Worm (Caenorhabditis elegans) whole organism, late embryonic: Measurements from ENCODE around the gene ech-9.

ENCODE experiments used
- C08G9.2 ChIP-seq: sonication (generic microtip); optimal IDR thresholded peaks from 2 replicates; lab custom pipeline; 2016; ENCODE audit warnings: mild to moderate bottlenecking, missing genetic modification characterization, moderate library complexity, missing compliant biosample characterization
- C38D4.7 ChIP-seq: fragments of 200-800 bp; sonication (Bioruptor generic); optimal IDR thresholded peaks from 2 replicates; lab custom pipeline; 2018; ENCODE audit warnings: mild to moderate bottlenecking, missing genetic modification characterization, moderate library complexity, missing compliant biosample characterization
- F13H6.1 ChIP-seq: sonication (generic microtip); optimal IDR thresholded peaks from 2 replicates; lab custom pipeline; 2016; ENCODE audit warnings: missing genetic modification characterization, missing compliant biosample characterization
- K02D7.2 ChIP-seq: sonication (generic microtip); optimal IDR thresholded peaks from 2 replicates; lab custom pipeline; 2017; ENCODE audit warnings: mild to moderate bottlenecking, missing genetic modification characterization, missing compliant biosample characterization
- K09A11.1 ChIP-seq: sonication (generic microtip); optimal IDR thresholded peaks from 2 replicates; lab custom pipeline; 2017; ENCODE audit warnings: antibody characterized with exemption, mild to moderate bottlenecking, missing genetic modification characterization, missing compliant biosample characterization; ENCODE audit not compliant: insufficient read depth
- T23F11.4 ChIP-seq: fragments of 200-800 bp; sonication (Bioruptor generic); optimal IDR thresholded peaks from 2 replicates; lab custom pipeline; 2018; ENCODE audit warnings: mild to moderate bottlenecking, missing genetic modification characterization, missing compliant biosample characterization
- Y22D7AL.16 ChIP-seq: sonication (generic microtip); optimal IDR thresholded peaks from 2 replicates; lab custom pipeline; 2016; ENCODE audit warnings: missing genetic modification characterization, missing compliant biosample characterization
- ahr-1 ChIP-seq: sonication (generic microtip); optimal IDR thresholded peaks from 2 replicates; lab custom pipeline; 2016; ENCODE audit warnings: missing genetic modification characterization, missing compliant biosample characterization
- ama-1 ChIP-seq: fragments of 150-350 bp; optimal IDR thresholded peaks from 2 replicates; lab custom pipeline; 2014
- ceh-18 ChIP-seq: sonication (generic microtip); optimal IDR thresholded peaks from 2 replicates; lab custom pipeline; 2016; ENCODE audit warnings: missing genetic modification characterization, missing compliant biosample characterization
- ceh-19 ChIP-seq: fragments of 200-800 bp; sonication (Bioruptor generic); optimal IDR thresholded peaks from 2 replicates; lab custom pipeline; 2018; ENCODE audit warnings: mild to moderate bottlenecking, missing genetic modification characterization, missing compliant biosample characterization
- ceh-2 ChIP-seq: sonication (generic microtip); optimal IDR thresholded peaks from 2 replicates; lab custom pipeline; 2016; ENCODE audit warnings: missing genotype, missing genetic modification characterization, missing compliant biosample characterization
- ceh-22 ChIP-seq: sonication (generic microtip); optimal IDR thresholded peaks from 2 replicates; lab custom pipeline; 2017; ENCODE audit warnings: missing biosample characterization, missing genetic modification characterization
- ceh-30 ChIP-seq: fragments of 150-350 bp; optimal IDR thresholded peaks from 2 replicates; lab custom pipeline; 2014; ENCODE audit warnings: missing biosample characterization, missing genetic modification characterization
- ceh-31 ChIP-seq: sonication (generic microtip); optimal IDR thresholded peaks from 2 replicates; lab custom pipeline; 2016; ENCODE audit warnings: missing genetic modification characterization, missing compliant biosample characterization
- ceh-34 ChIP-seq: sonication (generic microtip); optimal IDR thresholded peaks from 2 replicates; lab custom pipeline; 2016; ENCODE audit warnings: mild to moderate bottlenecking, missing genetic modification characterization, missing compliant biosample characterization
- ceh-45 ChIP-seq: fragments of 200-800 bp; sonication (Bioruptor generic); IDR thresholded peaks from 2 replicates; pipeline ENCODE4 v1.3.6; 2022; ENCODE audit warnings: missing genetic modification reagents, missing genetic modification characterization, missing compliant biosample characterization
- ceh-48 ChIP-seq: sonication (generic microtip); optimal IDR thresholded peaks from 2 replicates; lab custom pipeline; 2016; ENCODE audit warnings: missing genetic modification characterization, inconsistent platforms, missing compliant biosample characterization
- ceh-6 ChIP-seq: fragments of 200-800 bp; sonication (Bioruptor generic); optimal IDR thresholded peaks from 2 replicates; lab custom pipeline; 2018; ENCODE audit warnings: mild to moderate bottlenecking, missing genetic modification characterization, missing compliant biosample characterization
- ceh-9 ChIP-seq: sonication (generic microtip); optimal IDR thresholded peaks from 2 replicates; lab custom pipeline; 2016; ENCODE audit warnings: mild to moderate bottlenecking, missing genetic modification characterization, inconsistent platforms, missing compliant biosample characterization
- che-1 ChIP-seq: sonication (generic microtip); optimal IDR thresholded peaks from 2 replicates; lab custom pipeline; 2016; ENCODE audit warnings: mild to moderate bottlenecking, missing genetic modification characterization, missing compliant biosample characterization
- elt-2 ChIP-seq: sonication (generic microtip); optimal IDR thresholded peaks from 2 replicates; lab custom pipeline; 2016; ENCODE audit warnings: missing genetic modification reagents, missing genetic modification characterization, missing compliant biosample characterization
- ets-4 ChIP-seq: sonication (generic microtip); optimal IDR thresholded peaks from 2 replicates; lab custom pipeline; 2016; ENCODE audit warnings: missing genetic modification characterization, missing compliant biosample characterization
- eyg-1 ChIP-seq: sonication (generic microtip); optimal IDR thresholded peaks from 2 replicates; lab custom pipeline; 2016; ENCODE audit warnings: missing genotype, missing genetic modification characterization, missing compliant biosample characterization
- fkh-10 ChIP-seq: fragments of 150-350 bp; optimal IDR thresholded peaks from 2 replicates; lab custom pipeline; 2014; ENCODE audit warnings: missing biosample characterization, missing genetic modification reagents, missing genetic modification characterization
- fkh-6 ChIP-seq: sonication (generic microtip); optimal IDR thresholded peaks from 2 replicates; lab custom pipeline; 2016; ENCODE audit warnings: missing genetic modification characterization, missing compliant biosample characterization
- gmeb-2 ChIP-seq: sonication (generic microtip); optimal IDR thresholded peaks from 2 replicates; lab custom pipeline; 2016; ENCODE audit warnings: missing genetic modification characterization, inconsistent platforms, missing compliant biosample characterization
- hlh-13 ChIP-seq: fragments of 200-800 bp; sonication (Bioruptor generic); optimal IDR thresholded peaks from 2 replicates; lab custom pipeline; 2018; ENCODE audit warnings: mild to moderate bottlenecking, missing genetic modification characterization, missing compliant biosample characterization
- hlh-15 ChIP-seq: sonication (generic microtip); optimal IDR thresholded peaks from 2 replicates; lab custom pipeline; 2016; ENCODE audit warnings: missing genetic modification characterization, missing compliant biosample characterization
- hlh-30 ChIP-seq: sonication (generic microtip); optimal IDR thresholded peaks from 2 replicates; lab custom pipeline; 2017; ENCODE audit warnings: antibody characterized with exemption, missing genetic modification characterization, missing compliant biosample characterization; ENCODE audit not compliant: insufficient read depth
- hlh-8 ChIP-seq: sonication (generic microtip); optimal IDR thresholded peaks from 2 replicates; lab custom pipeline; 2016; ENCODE audit warnings: missing genotype, missing genetic modification characterization, missing compliant biosample characterization
- madf-2 ChIP-seq: sonication (generic microtip); optimal IDR thresholded peaks from 2 replicates; lab custom pipeline; 2017; ENCODE audit warnings: missing genetic modification characterization, missing compliant biosample characterization
- mec-3 ChIP-seq: sonication (generic microtip); optimal IDR thresholded peaks from 2 replicates; lab custom pipeline; 2016; ENCODE audit warnings: borderline replicate concordance, missing genetic modification characterization, missing compliant biosample characterization
- nfya-1 ChIP-seq: sonication (generic microtip); optimal IDR thresholded peaks from 2 replicates; lab custom pipeline; 2017; ENCODE audit warnings: missing genetic modification characterization, mild to moderate bottlenecking, missing compliant biosample characterization, antibody characterized with exemption, moderate library complexity
- npax-4 ChIP-seq: sonication (generic microtip); optimal IDR thresholded peaks from 2 replicates; lab custom pipeline; 2016; ENCODE audit warnings: missing genetic modification characterization, missing compliant biosample characterization
- odd-2 ChIP-seq: sonication (generic microtip); optimal IDR thresholded peaks from 2 replicates; lab custom pipeline; 2017; ENCODE audit warnings: antibody characterized with exemption, mild to moderate bottlenecking, missing genetic modification characterization, missing compliant biosample characterization
- pag-3 ChIP-seq: sonication (generic microtip); optimal IDR thresholded peaks from 2 replicates; lab custom pipeline; 2016; ENCODE audit warnings: missing compliant biosample characterization, missing genetic modification characterization, borderline replicate concordance
- pat-9 ChIP-seq: fragments of 200-800 bp; sonication (Bioruptor generic); optimal IDR thresholded peaks from 2 replicates; lab custom pipeline; 2018; ENCODE audit warnings: mild to moderate bottlenecking, missing genetic modification characterization, moderate library complexity, missing compliant biosample characterization
- pax-1 ChIP-seq: fragments of 150-350 bp; optimal IDR thresholded peaks from 2 replicates; lab custom pipeline; 2014; ENCODE audit warnings: missing biosample characterization, missing genetic modification characterization
- pha-2 ChIP-seq: sonication (generic microtip); optimal IDR thresholded peaks from 2 replicates; lab custom pipeline; 2017; ENCODE audit warnings: mild to moderate bottlenecking, missing genetic modification characterization, missing compliant biosample characterization
- pha-4 ChIP-seq: fragments of 150-350 bp; optimal IDR thresholded peaks from 2 replicates; lab custom pipeline; 2018; ENCODE audit warnings: missing biosample characterization, missing genetic modification reagents, missing genetic modification characterization
- pqm-1 ChIP-seq: sonication (generic microtip); optimal IDR thresholded peaks from 2 replicates; lab custom pipeline; 2016; ENCODE audit warnings: missing genetic modification characterization, missing compliant biosample characterization
- pros-1 ChIP-seq: fragments of 150-350 bp; optimal IDR thresholded peaks from 2 replicates; lab custom pipeline; 2014; ENCODE audit warnings: missing biosample characterization, missing genetic modification reagents, missing genetic modification characterization
- rnt-1 ChIP-seq: sonication (generic microtip); optimal IDR thresholded peaks from 2 replicates; lab custom pipeline; 2016; ENCODE audit warnings: missing genetic modification characterization, missing compliant biosample characterization
- sdc-2 ChIP-seq: sonication (generic microtip); optimal IDR thresholded peaks from 2 replicates; lab custom pipeline; 2016; ENCODE audit warnings: missing genotype, missing genetic modification characterization, missing compliant biosample characterization
- sox-2 ChIP-seq: fragments of 200-800 bp; sonication (Bioruptor generic); IDR thresholded peaks from 2 replicates; pipeline ENCODE4 v1.3.6; 2022; ENCODE audit warnings: missing genetic modification reagents, missing genetic modification characterization, missing compliant biosample characterization
- tbx-7 ChIP-seq: sonication (generic microtip); optimal IDR thresholded peaks from 2 replicates; lab custom pipeline; 2016; ENCODE audit warnings: missing genotype, missing genetic modification characterization, missing compliant biosample characterization
- unc-3 ChIP-seq, 2 experiments: fragments of 200-800 bp in 1 of 2; sonication (Bioruptor generic) in 1 of 2; sonication (generic microtip) in 1 of 2; conservative IDR thresholded peaks in 1 of 2; optimal IDR thresholded peaks in 1 of 2; 2 replicates each; pipeline versions ENCODE4 v1.3.6 to Lab custom; 2016 to 2022; ENCODE audit warnings: missing compliant biosample characterization in 2 of 2, missing genetic modification characterization in 2 of 2, missing genetic modification reagents in 1 of 2
- unc-86 ChIP-seq: sonication (generic microtip); optimal IDR thresholded peaks from 2 replicates; lab custom pipeline; 2016; ENCODE audit warnings: missing genetic modification characterization, missing compliant biosample characterization
- zip-5 ChIP-seq: sonication (generic microtip); optimal IDR thresholded peaks from 2 replicates; lab custom pipeline; 2016; ENCODE audit warnings: missing genetic modification characterization, missing compliant biosample characterization

ech-9 gene

ce11 chrIV:10223723-10224122, 11.4 kb downstream of the ech-9 start, which contains the start of gene nas-12:
nas-12 (plus strand) TSS chrIV:10224023.
- TF ChIP-seq odd-2 (no peak), gmeb-2 (tag; lab: Kevin White, UChicago) (no peak), hlh-8 (tag; lab: Kevin White, UChicago) (no peak), unc-86 (tag; lab: Kevin White, UChicago) (no peak), pat-9 (tag; lab: Kevin White, UChicago) (no peak), ceh-19 (GFP tag; lab: Kevin White, UChicago) (no peak), ceh-22 (tag; lab: Kevin White, UChicago) (no peak), ets-4 (tag; lab: Kevin White, UChicago) (no peak), pag-3 (tag; lab: Kevin White, UChicago) (no peak)

ce11 chrIV:10222122-10222589, 13.0 kb downstream of the ech-9 start, which contains the start of gene C24F3.2:
C24F3.2 (plus strand) TSS chrIV:10222539.
- TF ChIP-seq sdc-2 (tag; lab: Kevin White, UChicago) (no peak), tbx-7 (tag; lab: Kevin White, UChicago) (no peak), ceh-2 (peak; percentile 26), K09A11.1 (no peak), F13H6.1 (tag; lab: Kevin White, UChicago) (no peak), C38D4.7 (GFP tag; lab: Kevin White, UChicago) (no peak), pros-1 (tag; lab: Kevin White, UChicago) (no peak), madf-2 (tag; lab: Kevin White, UChicago) (no peak), rnt-1 (tag; lab: Kevin White, UChicago) (peak; percentile 21), hlh-30 (tag; lab: Kevin White, UChicago) (no peak), npax-4 (tag; lab: Kevin White, UChicago) (no peak), odd-2 (no peak), ceh-31 (tag; lab: Kevin White, UChicago) (peak; percentile 64), hlh-13 (no peak), pax-1 (tag; lab: Kevin White, UChicago) (no peak), pqm-1 (tag; lab: Kevin White, UChicago) (no peak), nfya-1 (tag; lab: Kevin White, UChicago) (peak; percentile 17), ceh-30 (tag; lab: Kevin White, UChicago) (no peak), T23F11.4 (no peak), K02D7.2 (no peak), C08G9.2 (tag; lab: Kevin White, UChicago) (no peak), mec-3 (tag; lab: Kevin White, UChicago) (no peak), elt-2 (tag; lab: Kevin White, UChicago) (no peak), eyg-1 (tag; lab: Kevin White, UChicago) (no peak), pha-2 (tag; lab: Kevin White, UChicago) (no peak), ahr-1 (tag; lab: Kevin White, UChicago) (no peak), gmeb-2 (tag; lab: Kevin White, UChicago) (no peak), ets-4 (tag; lab: Kevin White, UChicago) (no peak), Y22D7AL.16 (no peak), pha-4 (tag; lab: Kevin White, UChicago) (no peak), zip-5 (peak; percentile 5), ama-1 (lab: Kevin White, UChicago) (no peak), ceh-6 (GFP tag; lab: Kevin White, UChicago) (no peak), sox-2 (GFP tag; lab: Robert Waterston, UW) (no peak), fkh-10 (GFP tag; lab: Kevin White, UChicago) (no peak), unc-3 (GFP tag; conservative IDR thresholded peaks at IDR 0.05; lab: Robert Waterston, UW) (no peak), unc-3 (tag; optimal IDR thresholded peaks at IDR 0.05; lab: Kevin White, UChicago) (no peak), hlh-15 (tag; lab: Kevin White, UChicago) (no peak), ceh-22 (tag; lab: Kevin White, UChicago) (no peak), ceh-48 (tag; lab: Kevin White, UChicago) (no peak), ceh-9 (tag; lab: Kevin White, UChicago) (no peak), ceh-34 (tag; lab: Kevin White, UChicago) (no peak), che-1 (tag; lab: Kevin White, UChicago) (no peak), ceh-18 (peak; percentile 29), fkh-6 (tag; lab: Kevin White, UChicago) (no peak), ceh-45 (GFP tag; lab: Robert Waterston, UW) (no peak)
